Worm (Caenorhabditis elegans) whole organism, late embryonic: ENCODE measurements around the gene itr-1.

Experiments
- C08G9.2 ChIP-seq: sonication (generic microtip); optimal IDR thresholded peaks from 2 replicates; lab custom pipeline; 2016; ENCODE audit warnings: mild to moderate bottlenecking, missing genetic modification characterization, moderate library complexity, missing compliant biosample characterization
- F13H6.1 ChIP-seq: sonication (generic microtip); optimal IDR thresholded peaks from 2 replicates; lab custom pipeline; 2016; ENCODE audit warnings: missing genetic modification characterization, missing compliant biosample characterization
- K02D7.2 ChIP-seq: sonication (generic microtip); optimal IDR thresholded peaks from 2 replicates; lab custom pipeline; 2017; ENCODE audit warnings: mild to moderate bottlenecking, missing genetic modification characterization, missing compliant biosample characterization
- K09A11.1 ChIP-seq: sonication (generic microtip); optimal IDR thresholded peaks from 2 replicates; lab custom pipeline; 2017; ENCODE audit warnings: antibody characterized with exemption, mild to moderate bottlenecking, missing genetic modification characterization, missing compliant biosample characterization; ENCODE audit not compliant: insufficient read depth
- Y22D7AL.16 ChIP-seq: sonication (generic microtip); optimal IDR thresholded peaks from 2 replicates; lab custom pipeline; 2016; ENCODE audit warnings: missing genetic modification characterization, missing compliant biosample characterization
- ahr-1 ChIP-seq: sonication (generic microtip); optimal IDR thresholded peaks from 2 replicates; lab custom pipeline; 2016; ENCODE audit warnings: missing genetic modification characterization, missing compliant biosample characterization
- ama-1 ChIP-seq: fragments of 150-350 bp; optimal IDR thresholded peaks from 2 replicates; lab custom pipeline; 2014
- ceh-14 ChIP-seq: sonication (generic microtip); optimal IDR thresholded peaks from 2 replicates; lab custom pipeline; 2016; ENCODE audit warnings: missing genotype, missing genetic modification characterization, missing compliant biosample characterization
- ceh-22 ChIP-seq: sonication (generic microtip); optimal IDR thresholded peaks from 2 replicates; lab custom pipeline; 2017; ENCODE audit warnings: missing biosample characterization, missing genetic modification characterization
- ceh-31 ChIP-seq: sonication (generic microtip); optimal IDR thresholded peaks from 2 replicates; lab custom pipeline; 2016; ENCODE audit warnings: missing genetic modification characterization, missing compliant biosample characterization
- ceh-45 ChIP-seq: fragments of 200-800 bp; sonication (Bioruptor generic); IDR thresholded peaks from 2 replicates; pipeline ENCODE4 v1.3.6; 2022; ENCODE audit warnings: missing genetic modification reagents, missing genetic modification characterization, missing compliant biosample characterization
- ceh-9 ChIP-seq: sonication (generic microtip); optimal IDR thresholded peaks from 2 replicates; lab custom pipeline; 2016; ENCODE audit warnings: mild to moderate bottlenecking, missing genetic modification characterization, inconsistent platforms, missing compliant biosample characterization
- dmd-4 ChIP-seq: sonication (generic microtip); optimal IDR thresholded peaks from 2 replicates; lab custom pipeline; 2016; ENCODE audit warnings: borderline replicate concordance, missing genetic modification characterization, missing compliant biosample characterization
- dve-1 ChIP-seq: sonication (generic microtip); optimal IDR thresholded peaks from 2 replicates; lab custom pipeline; 2017; ENCODE audit warnings: antibody characterized with exemption, mild to moderate bottlenecking, missing genetic modification characterization, missing compliant biosample characterization
- elt-2 ChIP-seq: sonication (generic microtip); optimal IDR thresholded peaks from 2 replicates; lab custom pipeline; 2016; ENCODE audit warnings: missing genetic modification reagents, missing genetic modification characterization, missing compliant biosample characterization
- ets-4 ChIP-seq: sonication (generic microtip); optimal IDR thresholded peaks from 2 replicates; lab custom pipeline; 2016; ENCODE audit warnings: missing genetic modification characterization, missing compliant biosample characterization
- eyg-1 ChIP-seq: sonication (generic microtip); optimal IDR thresholded peaks from 2 replicates; lab custom pipeline; 2016; ENCODE audit warnings: missing genotype, missing genetic modification characterization, missing compliant biosample characterization
- gmeb-2 ChIP-seq: sonication (generic microtip); optimal IDR thresholded peaks from 2 replicates; lab custom pipeline; 2016; ENCODE audit warnings: missing genetic modification characterization, inconsistent platforms, missing compliant biosample characterization
- hlh-15 ChIP-seq: sonication (generic microtip); optimal IDR thresholded peaks from 2 replicates; lab custom pipeline; 2016; ENCODE audit warnings: missing genetic modification characterization, missing compliant biosample characterization
- hlh-30 ChIP-seq: sonication (generic microtip); optimal IDR thresholded peaks from 2 replicates; lab custom pipeline; 2017; ENCODE audit warnings: antibody characterized with exemption, missing genetic modification characterization, missing compliant biosample characterization; ENCODE audit not compliant: insufficient read depth
- lim-6 ChIP-seq: sonication (generic microtip); optimal IDR thresholded peaks from 2 replicates; lab custom pipeline; 2016; ENCODE audit warnings: missing genetic modification characterization, missing compliant biosample characterization
- madf-2 ChIP-seq: sonication (generic microtip); optimal IDR thresholded peaks from 2 replicates; lab custom pipeline; 2017; ENCODE audit warnings: missing genetic modification characterization, missing compliant biosample characterization
- nhr-11 ChIP-seq: fragments of 150-350 bp; optimal IDR thresholded peaks from 2 replicates; lab custom pipeline; 2014; ENCODE audit warnings: missing biosample characterization, missing genetic modification characterization
- npax-4 ChIP-seq: sonication (generic microtip); optimal IDR thresholded peaks from 2 replicates; lab custom pipeline; 2016; ENCODE audit warnings: missing genetic modification characterization, missing compliant biosample characterization
- odd-2 ChIP-seq: sonication (generic microtip); optimal IDR thresholded peaks from 2 replicates; lab custom pipeline; 2017; ENCODE audit warnings: antibody characterized with exemption, mild to moderate bottlenecking, missing genetic modification characterization, missing compliant biosample characterization
- pag-3 ChIP-seq: sonication (generic microtip); optimal IDR thresholded peaks from 2 replicates; lab custom pipeline; 2016; ENCODE audit warnings: missing compliant biosample characterization, missing genetic modification characterization, borderline replicate concordance
- pha-4 ChIP-seq: fragments of 150-350 bp; optimal IDR thresholded peaks from 2 replicates; lab custom pipeline; 2018; ENCODE audit warnings: missing biosample characterization, missing genetic modification reagents, missing genetic modification characterization
- pros-1 ChIP-seq: fragments of 150-350 bp; optimal IDR thresholded peaks from 2 replicates; lab custom pipeline; 2014; ENCODE audit warnings: missing biosample characterization, missing genetic modification reagents, missing genetic modification characterization
- tbx-7 ChIP-seq: sonication (generic microtip); optimal IDR thresholded peaks from 2 replicates; lab custom pipeline; 2016; ENCODE audit warnings: missing genotype, missing genetic modification characterization, missing compliant biosample characterization
- unc-3 ChIP-seq, 2 experiments: fragments of 200-800 bp in 1 of 2; sonication (Bioruptor generic) in 1 of 2; sonication (generic microtip) in 1 of 2; conservative IDR thresholded peaks in 1 of 2; optimal IDR thresholded peaks in 1 of 2; 2 replicates each; pipeline versions ENCODE4 v1.3.6 to Lab custom; 2016 to 2022; ENCODE audit warnings: missing compliant biosample characterization in 2 of 2, missing genetic modification characterization in 2 of 2, missing genetic modification reagents in 1 of 2
- unc-42 ChIP-seq: sonication (generic microtip); optimal IDR thresholded peaks from 2 replicates; lab custom pipeline; 2016; ENCODE audit warnings: missing genotype, missing genetic modification characterization, missing compliant biosample characterization
- unc-55 ChIP-seq: sonication (generic microtip); optimal IDR thresholded peaks from 2 replicates; lab custom pipeline; 2017; ENCODE audit warnings: missing biosample characterization, missing genetic modification reagents, missing genetic modification characterization
- unc-86 ChIP-seq: sonication (generic microtip); optimal IDR thresholded peaks from 2 replicates; lab custom pipeline; 2016; ENCODE audit warnings: missing genetic modification characterization, missing compliant biosample characterization

The itr-1 gene

DNA sequence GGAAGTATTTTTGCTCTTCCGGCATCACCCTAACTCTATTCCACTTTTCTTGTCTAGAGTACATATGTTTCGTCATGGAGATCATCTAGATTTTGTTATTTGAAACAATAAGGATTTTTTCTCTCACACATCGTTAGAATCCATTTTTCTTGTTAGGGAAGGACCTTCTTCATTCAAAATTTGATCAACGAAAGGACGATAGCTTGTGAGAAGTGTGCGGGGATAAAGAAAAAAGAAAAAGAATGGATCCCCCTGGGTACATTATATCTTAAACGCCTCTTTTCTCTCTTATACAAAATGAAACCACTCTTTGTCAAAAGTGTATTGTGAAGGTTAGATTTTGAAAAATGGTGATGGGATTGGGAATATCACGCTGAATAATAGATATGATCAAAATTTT, 13.4 kb upstream of the itr-1 start:
- no peak for TF ChIP-seq ceh-22 (tag; lab: Kevin White, UChicago)
- peak; percentile 27 for TF ChIP-seq unc-42 (tag; lab: Kevin White, UChicago)

- TF ChIP-seq ceh-31 (peak; percentile 5), ceh-45 (GFP tag; lab: Robert Waterston, UW) (no peak), unc-42 (tag; lab: Kevin White, UChicago) (peak; percentile 74), unc-3 (GFP tag; conservative IDR thresholded peaks at IDR 0.05; lab: Robert Waterston, UW) (peak; percentile 58; the same call in 1 of the 2 replicates), unc-3 (tag; optimal IDR thresholded peaks at IDR 0.05; lab: Kevin White, UChicago) (peak; percentile 93), pros-1 (tag; lab: Kevin White, UChicago) (no peak), C08G9.2 (tag; lab: Kevin White, UChicago) (no peak)
These were observed 12.0 kb upstream of the itr-1 start for ce11 chrIV:7663006-7663405.

DNA sequence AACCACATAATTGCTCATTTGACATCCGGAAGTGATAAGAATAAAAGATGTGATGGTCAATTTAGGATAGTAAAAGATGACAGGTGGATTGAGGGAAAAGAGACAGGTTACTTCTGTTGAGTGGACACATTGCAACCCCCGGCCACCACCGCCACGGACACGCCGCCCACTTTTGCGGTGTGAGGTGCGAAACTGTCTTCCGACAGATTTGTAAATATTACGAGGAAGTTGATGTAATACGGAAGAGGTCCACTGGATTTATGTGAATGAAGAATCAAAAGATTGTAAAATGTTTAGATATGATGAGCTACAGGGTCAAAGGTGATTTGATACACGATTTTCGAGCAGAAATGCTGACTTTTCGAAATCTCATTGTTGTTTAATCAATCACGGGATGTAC, 2.1 kb upstream of the itr-1 start, which contains the start of gene C08G9.2:
Gene C08G9.2 (minus strand): TSS at position 101 of the 400 bp plus-strand sequence.
- TF ChIP-seq unc-86 (tag; lab: Kevin White, UChicago) = no peak
- TF ChIP-seq hlh-15 (tag; lab: Kevin White, UChicago) = no peak
- no peak for TF ChIP-seq ceh-31
- no peak for TF ChIP-seq nhr-11 (tag; lab: Kevin White, UChicago)
- TF ChIP-seq tbx-7 (tag; lab: Kevin White, UChicago) = no peak
- TF ChIP-seq ceh-9 (tag; lab: Kevin White, UChicago) = no peak
- TF ChIP-seq madf-2 (tag; lab: Kevin White, UChicago) = no peak
- TF ChIP-seq ahr-1 (tag; lab: Kevin White, UChicago) = no peak
- no peak for TF ChIP-seq ama-1 (lab: Kevin White, UChicago)
- TF ChIP-seq F13H6.1 = no peak
- no peak for TF ChIP-seq Y22D7AL.16
- no peak for TF ChIP-seq npax-4 (tag; lab: Kevin White, UChicago)
- no peak for TF ChIP-seq hlh-30 (tag; lab: Kevin White, UChicago)
- TF ChIP-seq dve-1 (tag; lab: Kevin White, UChicago) = no peak
- no peak for TF ChIP-seq pag-3 (tag; lab: Kevin White, UChicago)
- no peak for TF ChIP-seq ceh-22 (tag; lab: Kevin White, UChicago)
- TF ChIP-seq K09A11.1 (tag; lab: Kevin White, UChicago) = no peak
- TF ChIP-seq ceh-14 = no peak
- TF ChIP-seq gmeb-2 (tag; lab: Kevin White, UChicago) = no peak
- TF ChIP-seq lim-6 = no peak

DNA sequence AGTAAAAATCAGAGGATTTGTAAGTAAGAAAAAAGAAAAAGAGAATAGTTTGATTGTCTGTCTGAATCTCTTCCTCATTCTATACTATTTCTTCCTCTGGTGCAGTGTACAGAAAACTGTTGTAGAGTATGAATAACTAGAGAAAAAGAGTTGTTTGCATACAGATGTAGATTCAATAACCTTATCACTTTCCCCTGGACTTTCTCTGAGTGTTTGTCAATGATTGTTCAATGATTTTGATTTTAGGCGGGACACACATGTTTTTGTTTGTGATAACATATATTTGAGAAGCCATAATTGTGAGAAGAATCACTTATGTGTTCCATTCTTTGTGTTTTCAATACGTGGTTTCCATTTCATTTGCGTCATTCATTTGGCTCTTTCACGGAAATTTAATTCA, 4.1 kb downstream of the itr-1 start:
- TF ChIP-seq ets-4 (tag; lab: Kevin White, UChicago) = no peak
- TF ChIP-seq C08G9.2 (tag; lab: Kevin White, UChicago) = no peak
- TF ChIP-seq odd-2 (tag; lab: Kevin White, UChicago) = no peak
- no peak for TF ChIP-seq ceh-22 (tag; lab: Kevin White, UChicago)
- TF ChIP-seq unc-55 (GFP tag; lab: Kevin White, UChicago) = no peak
- peak; percentile 60 for TF ChIP-seq elt-2 (tag; lab: Kevin White, UChicago)
- no peak for TF ChIP-seq dmd-4
- TF ChIP-seq eyg-1 (tag; lab: Kevin White, UChicago) = no peak

DNA sequence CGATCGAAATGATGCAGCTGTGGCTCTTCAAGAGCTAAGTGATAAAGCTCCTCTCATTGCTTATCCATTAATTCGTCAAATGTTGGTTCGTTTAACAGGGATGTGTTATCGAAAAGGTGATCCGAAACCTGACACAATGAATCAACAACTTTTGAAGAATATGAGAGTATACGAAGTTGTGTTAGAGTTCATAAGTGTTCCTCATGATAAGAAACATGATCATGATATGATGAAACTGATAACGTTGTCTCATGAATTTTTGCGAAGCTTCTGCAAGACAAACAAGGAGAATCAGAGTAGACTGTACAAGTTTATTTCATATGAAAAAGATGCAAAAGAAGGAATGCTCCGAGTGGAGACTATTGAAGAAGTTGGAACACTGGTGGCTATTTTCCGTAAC, 14.4 kb downstream of the itr-1 start:
- TF ChIP-seq K02D7.2 (tag; lab: Kevin White, UChicago) (no peak), ceh-22 (tag; lab: Kevin White, UChicago) (no peak), pha-4 (tag; lab: Kevin White, UChicago) (no peak)
- TF ChIP-seq, all 69 proteins: peak for 0
